Worm (Caenorhabditis elegans): ENCODE measurements around the gene gldi-3.

gldi-3 gene

ce11 chrII:9291632-9292031 is 11.7 kb upstream of the gldi-3 start, which contains the start of gene acs-7 (continued):
- TF ChIP-seq mxl-3 (GFP tag; optimal IDR thresholded peaks at IDR 0.05) (peak; percentile 59), pqm-1 (tag; optimal IDR thresholded peaks at IDR 0.05) (peak; percentile 90)

ce11 chrII:9289127-9289526 is 9.2 kb upstream of the gldi-3 start:
- peak in 1 of 2 experiments; percentile 10 for TF ChIP-seq hif-1 (tag; optimal IDR thresholded peaks at IDR 0.05)
- no peak for TF ChIP-seq ceh-32 (tag; optimal IDR thresholded peaks at IDR 0.05; ENCODE audit: poor library complexity)
- TF ChIP-seq nhr-41 (GFP tag; IDR thresholded peaks at IDR 0.05) = no peak
- TF ChIP-seq aha-1 (tag) = peak; percentile 45

ce11 chrII:9285171-9286025 is 5.5 kb upstream of the gldi-3 start, which contains the start of gene mtrr-1:
mtrr-1 (plus strand) TSS chrII:9285975.
- TF ChIP-seq daf-16 (GFP tag; optimal IDR thresholded peaks at IDR 0.05) (peak in 1 of 2 experiments; percentile 48), daf-16 (tag; optimal IDR thresholded peaks at IDR 0.05) (no peak), duxl-1 (tag; optimal IDR thresholded peaks at IDR 0.05; ENCODE audit: poor library complexity) (peak; percentile 43), ctbp-1 (GFP tag; IDR thresholded peaks at IDR 0.05) (peak; percentile 38; the same call in 1 of the 2 replicates), Y48G9A.11 (GFP tag; IDR thresholded peaks at IDR 0.05) (peak; percentile 67), lin-1 (GFP tag; IDR thresholded peaks at IDR 0.05) (0 out of 2 replicates have a peak, but pooled peaks have one; percentile 9), lsy-2 (tag; optimal IDR thresholded peaks at IDR 0.05) (peak in 1 of 2 experiments; percentile 85), unc-62 (GFP tag; optimal IDR thresholded peaks at IDR 0.05 in 1 of 2) (peak in 1 of 2 experiments; percentile 15), unc-62 (tag; optimal IDR thresholded peaks at IDR 0.05) (no peak), mep-1 (tag; optimal IDR thresholded peaks at IDR 0.05) (no peak), dmd-6 (GFP tag; IDR thresholded peaks at IDR 0.05) (peak; percentile 46), aha-1 (tag) (peak; percentile 61), fos-1 (tag; optimal IDR thresholded peaks at IDR 0.05) (no peak), skn-1 (tag; optimal IDR thresholded peaks at IDR 0.05) (no peak), T26A8.4 (GFP tag; IDR thresholded peaks at IDR 0.05) (peak; percentile 71; the same call in 1 of the 2 replicates), mes-2 (tag; optimal IDR thresholded peaks at IDR 0.05; ENCODE audit: poor library complexity, severe bottlenecking) (peak; percentile 39), ceh-32 (tag; optimal IDR thresholded peaks at IDR 0.05; ENCODE audit: poor library complexity) (no peak), tra-1 (GFP tag; IDR thresholded peaks at IDR 0.05) (0 out of 2 replicates have a peak, but pooled peaks have one; percentile 27), F37D6.2 (tag; optimal IDR thresholded peaks at IDR 0.05) (no peak), ama-1 (optimal IDR thresholded peaks at IDR 0.05) (peak; percentile 58)

- TF ChIP-seq dmd-9 (GFP tag; IDR thresholded peaks at IDR 0.05) (no peak), T26A8.4 (GFP tag; IDR thresholded peaks at IDR 0.05) (no peak; the same call in 1 of the 2 replicates), ces-1 (GFP tag; optimal IDR thresholded peaks at IDR 0.05) (no peak), ceh-82 (tag; optimal IDR thresholded peaks at IDR 0.05) (no peak), daf-12 (tag; optimal IDR thresholded peaks at IDR 0.05) (no peak), daf-16 (GFP tag; optimal IDR thresholded peaks at IDR 0.05) (no peak), daf-16 (tag; optimal IDR thresholded peaks at IDR 0.05) (peak; percentile 46), nhr-111 (GFP tag; optimal IDR thresholded peaks at IDR 0.05) (no peak), mxl-3 (GFP tag; optimal IDR thresholded peaks at IDR 0.05) (no peak), ceh-28 (tag; optimal IDR thresholded peaks at IDR 0.05) (no peak), ceh-32 (tag; optimal IDR thresholded peaks at IDR 0.05; ENCODE audit: poor library complexity) (no peak), cey-2 (tag; optimal IDR thresholded peaks at IDR 0.05; ENCODE audit: borderline replicate concordance, insufficient read depth) (no peak), attf-4 (tag; optimal IDR thresholded peaks at IDR 0.05) (no peak), ceh-62 (tag; optimal IDR thresholded peaks at IDR 0.05) (no peak), nhr-76 (tag; optimal IDR thresholded peaks at IDR 0.05) (no peak), ceh-20 (GFP tag; IDR thresholded peaks at IDR 0.05) (no peak), zfp-3 (GFP tag; conservative IDR thresholded peaks at IDR 0.05) (no peak), aha-1 (tag) (peak; percentile 76), hlh-11 (tag; optimal IDR thresholded peaks at IDR 0.05) (peak; percentile 16), dpl-1 (GFP tag; optimal IDR thresholded peaks at IDR 0.05) (no peak), hlh-30 (tag; optimal IDR thresholded peaks at IDR 0.05; ENCODE audit: insufficient read depth) (no peak), lin-15B (tag; optimal IDR thresholded peaks at IDR 0.05) (no peak), lin-1 (GFP tag; IDR thresholded peaks at IDR 0.05) (peak; percentile 13; the same call in 1 of the 2 replicates), nhr-77 (tag; optimal IDR thresholded peaks at IDR 0.05) (no peak)
Observed at ce11 chrII:9284358-9285170, 4.7 kb upstream of the gldi-3 start.

Data from whole organism, L4 larva.